Fruit fly (Drosophila melanogaster) whole organism, larva: ENCODE data around the gene VhaAC45RP.

Source experiments
- noc ChIP-seq: fragments of 200-800 bp; sonication (Bioruptor generic); optimal IDR thresholded peaks from 3 replicates; lab custom pipeline; 2019; ENCODE audit warnings: missing biosample characterization, mild to moderate bottlenecking, missing genetic modification characterization, moderate library complexity

Gene VhaAC45RP

dm6 chr3R:30166159-30166784 lies at the start of gene VhaAC45RP:
Gene VhaAC45RP (minus strand): TSS chr3R:30166419.
- TF ChIP-seq noc = no peak

dm6 chr3R:30215020-30215419 lies 48.8 kb upstream of the VhaAC45RP start:
- TF ChIP-seq noc = no peak

dm6 chr3R:30213697-30214096 lies 47.5 kb upstream of the VhaAC45RP start, which contains the start of gene CecB:
Gene CecB (minus strand): TSS chr3R:30213797.
- no peak for TF ChIP-seq noc

- no peak for TF ChIP-seq noc
Observed at dm6 chr3R:30211856-30212255, 45.6 kb upstream of the VhaAC45RP start, which contains the start of gene CecA2. Gene CecA2 (plus strand): TSS chr3R:30212156.

dm6 chr3R:30210560-30210959 lies 44.3 kb upstream of the VhaAC45RP start, which contains the start of gene CecA1:
Gene CecA1 (plus strand): TSS chr3R:30210874.
- no peak for TF ChIP-seq noc

- no peak for TF ChIP-seq noc
Observed at dm6 chr3R:30209648-30210047, 43.4 kb upstream of the VhaAC45RP start, which contains the start of gene Anp. Gene Anp (plus strand): TSS chr3R:30209948.

- TF ChIP-seq noc = peak; percentile 64
Observed at dm6 chr3R:30208766-30209484, 42.7 kb upstream of the VhaAC45RP start, which contains the start of gene RpS7. Gene RpS7 (minus strand): TSS chr3R:30209020.

- no peak for TF ChIP-seq noc
Observed at dm6 chr3R:30208011-30208410, 41.8 kb upstream of the VhaAC45RP start.

- TF ChIP-seq noc = no peak
Observed at dm6 chr3R:30205946-30206345, 39.7 kb upstream of the VhaAC45RP start.

dm6 chr3R:30204004-30204603 lies 37.9 kb upstream of the VhaAC45RP start:
- TF ChIP-seq noc = no peak

- TF ChIP-seq noc = peak; percentile 97
Observed at dm6 chr3R:30203104-30203986, 37.1 kb upstream of the VhaAC45RP start.

- no peak for TF ChIP-seq noc
Observed at dm6 chr3R:30202898-30203103, 36.6 kb upstream of the VhaAC45RP start, which contains the start of gene CG9743. Gene CG9743 (minus strand): TSS chr3R:30202998.

dm6 chr3R:30201064-30201463 lies 34.8 kb upstream of the VhaAC45RP start:
- no peak for TF ChIP-seq noc

dm6 chr3R:30200091-30200698 lies 34.0 kb upstream of the VhaAC45RP start:
- TF ChIP-seq noc = no peak

- TF ChIP-seq noc = peak; percentile 6
Observed at dm6 chr3R:30198793-30199192, 32.6 kb upstream of the VhaAC45RP start.

dm6 chr3R:30197796-30198195 lies 31.6 kb upstream of the VhaAC45RP start:
- no peak for TF ChIP-seq noc
